Fruit fly (Drosophila melanogaster) whole organism, embryonic: ENCODE data around the gene Moe.

Experiments used
- Bteb2 ChIP-seq: fragments of 200-800 bp; sonication (Bioruptor generic); optimal IDR thresholded peaks from 2 replicates; lab custom pipeline; 2016; ENCODE audit warnings: missing biosample characterization, missing genetic modification characterization
- CG11093 ChIP-seq: fragments of 200-800 bp; sonication (Bioruptor generic); IDR thresholded peaks from 3 replicates; pipeline ENCODE4 v1.3.6; 2022; ENCODE audit warnings: missing biosample characterization, missing genetic modification characterization
- CG11247 ChIP-seq: fragments of 200-800 bp; sonication (Bioruptor generic); IDR thresholded peaks from 2 replicates; pipeline ENCODE4 v1.3.6; 2022; ENCODE audit warnings: missing biosample characterization, missing genetic modification characterization
- CG12769 ChIP-seq: fragments of 200-800 bp; sonication (Bioruptor generic); optimal IDR thresholded peaks from 2 replicates; lab custom pipeline; 2019; ENCODE audit warnings: missing biosample characterization, mild to moderate bottlenecking, missing genetic modification characterization, moderate library complexity
- CG13624 ChIP-seq: fragments of 200-800 bp; sonication (Bioruptor generic); optimal IDR thresholded peaks from 2 replicates; lab custom pipeline; 2016; ENCODE audit warnings: missing biosample characterization, missing genetic modification characterization
- CG17385 ChIP-seq: fragments of 200-800 bp; sonication (Bioruptor generic); optimal IDR thresholded peaks from 3 replicates; lab custom pipeline; 2018; ENCODE audit warnings: missing biosample characterization, mild to moderate bottlenecking, missing genetic modification characterization
- CG18599 ChIP-seq: fragments of 200-800 bp; sonication (Bioruptor generic); optimal IDR thresholded peaks from 3 replicates; lab custom pipeline; 2017; ENCODE audit warnings: missing biosample characterization, missing genetic modification characterization, mild to moderate bottlenecking, moderate library complexity, missing genetic modification reagents
- CG2202 ChIP-seq: fragments of 200-800 bp; sonication (Bioruptor generic); optimal IDR thresholded peaks from 2 replicates; lab custom pipeline; 2018; ENCODE audit warnings: missing biosample characterization, mild to moderate bottlenecking, missing genetic modification characterization
- CG30431 ChIP-seq: fragments of 200-800 bp; sonication (Bioruptor generic); optimal IDR thresholded peaks from 2 replicates; lab custom pipeline; 2017; ENCODE audit warnings: missing biosample characterization, missing genetic modification characterization
- CG32772 ChIP-seq: fragments of 200-800 bp; sonication (Bioruptor generic); IDR thresholded peaks from 2 replicates; pipeline ENCODE4 v1.3.6; 2022; ENCODE audit warnings: missing biosample characterization, missing genetic modification characterization
- CG3281 ChIP-seq: fragments of 200-800 bp; sonication (Bioruptor generic); optimal IDR thresholded peaks from 3 replicates; lab custom pipeline; 2017; ENCODE audit warnings: missing biosample characterization, mild to moderate bottlenecking, missing genetic modification characterization
- CG4282 ChIP-seq: fragments of 200-800 bp; sonication (Bioruptor generic); optimal IDR thresholded peaks from 2 replicates; lab custom pipeline; 2016; ENCODE audit warnings: missing biosample characterization, missing genetic modification characterization
- CG43689 ChIP-seq: fragments of 200-800 bp; sonication (Bioruptor generic); IDR thresholded peaks from 2 replicates; pipeline ENCODE4 v1.3.6; 2022; ENCODE audit warnings: missing biosample characterization, missing genetic modification characterization
- CG4820 ChIP-seq: fragments of 200-800 bp; sonication (Bioruptor generic); optimal IDR thresholded peaks from 3 replicates; lab custom pipeline; 2016; ENCODE audit warnings: missing biosample characterization, missing genetic modification characterization
- CG5245 ChIP-seq: fragments of 200-800 bp; sonication (Bioruptor generic); optimal IDR thresholded peaks from 3 replicates; lab custom pipeline; 2016; ENCODE audit warnings: missing biosample characterization, missing genetic modification characterization
- CG6854 ChIP-seq: fragments of 200-800 bp; sonication (Bioruptor generic); optimal IDR thresholded peaks from 3 replicates; lab custom pipeline; 2017; ENCODE audit warnings: missing biosample characterization, mild to moderate bottlenecking, missing genetic modification characterization
- CG7987 ChIP-seq: fragments of 200-800 bp; sonication (Bioruptor generic); optimal IDR thresholded peaks from 2 replicates; lab custom pipeline; 2018; ENCODE audit warnings: missing biosample characterization, mild to moderate bottlenecking, missing genetic modification characterization, moderate library complexity
- CG8281 ChIP-seq: fragments of 200-800 bp; sonication (Bioruptor generic); optimal IDR thresholded peaks from 2 replicates; lab custom pipeline; 2018; ENCODE audit warnings: missing biosample characterization, mild to moderate bottlenecking, missing genetic modification characterization, moderate library complexity
- CG8388 ChIP-seq: fragments of 200-800 bp; sonication (Bioruptor generic); optimal IDR thresholded peaks from 2 replicates; lab custom pipeline; 2019; ENCODE audit warnings: missing biosample characterization, mild to moderate bottlenecking, missing genetic modification characterization, moderate library complexity
- CG9215 ChIP-seq: fragments of 200-800 bp; sonication (Bioruptor generic); IDR thresholded peaks from 2 replicates; pipeline ENCODE4 v1.3.6; 2022; ENCODE audit warnings: missing biosample characterization, missing genetic modification characterization
- CG9797 ChIP-seq: fragments of 200-800 bp; sonication (Bioruptor generic); optimal IDR thresholded peaks from 3 replicates; lab custom pipeline; 2018; ENCODE audit warnings: missing biosample characterization, mild to moderate bottlenecking, missing genetic modification characterization
- Doc2 ChIP-seq: fragments of 200-800 bp; sonication (Bioruptor generic); IDR thresholded peaks from 2 replicates; pipeline ENCODE4 v1.3.6; 2022; ENCODE audit warnings: missing biosample characterization, missing genetic modification characterization
- ERR ChIP-seq: fragments of 200-800 bp; sonication (Bioruptor generic); optimal IDR thresholded peaks from 2 replicates; lab custom pipeline; 2016; ENCODE audit warnings: missing biosample characterization, missing genetic modification characterization
- Fer1 ChIP-seq: fragments of 200-800 bp; sonication (Bioruptor generic); optimal IDR thresholded peaks from 2 replicates; lab custom pipeline; 2017; ENCODE audit warnings: missing biosample characterization, mild to moderate bottlenecking, missing genetic modification characterization
- HLH54F ChIP-seq: fragments of 200-800 bp; sonication (Bioruptor generic); optimal IDR thresholded peaks from 3 replicates; lab custom pipeline; 2016; ENCODE audit warnings: missing biosample characterization, missing genetic modification characterization
- Hmr ChIP-seq: fragments of 200-800 bp; sonication (Bioruptor generic); optimal IDR thresholded peaks from 3 replicates; lab custom pipeline; 2017; ENCODE audit warnings: mild to moderate bottlenecking, missing biosample characterization, missing genetic modification reagents, missing genetic modification characterization
- Lpt ChIP-seq: fragments of >200 bp; optimal IDR thresholded peaks from 2 replicates; lab custom pipeline; 2018; ENCODE audit warnings: missing biosample characterization, missing genetic modification characterization
- Ptx1 ChIP-seq: fragments of 200-800 bp; sonication (Bioruptor generic); IDR thresholded peaks from 2 replicates; pipeline ENCODE4 v1.3.6; 2022; ENCODE audit warnings: missing biosample characterization, missing genetic modification characterization
- Sox102F ChIP-seq: fragments of 200-800 bp; sonication (Bioruptor generic); optimal IDR thresholded peaks from 2 replicates; lab custom pipeline; 2018; ENCODE audit warnings: missing biosample characterization, mild to moderate bottlenecking, missing genetic modification characterization, moderate library complexity
- aop ChIP-seq: fragments of 200-800 bp; sonication (Bioruptor generic); IDR thresholded peaks from 2 replicates; pipeline ENCODE4 v1.3.6; 2022; ENCODE audit warnings: missing biosample characterization, missing genetic modification characterization
- ap ChIP-seq: fragments of 200-800 bp; sonication (Bioruptor generic); IDR thresholded peaks from 2 replicates; pipeline ENCODE4 v1.3.6; 2022; ENCODE audit warnings: missing biosample characterization, missing genetic modification characterization
- ara ChIP-seq: fragments of 200-800 bp; sonication (Bioruptor generic); IDR thresholded peaks from 2 replicates; pipeline ENCODE4 v1.3.6; 2022; ENCODE audit warnings: missing biosample characterization, missing genetic modification characterization
- az2 ChIP-seq: fragments of 200-800 bp; sonication (Bioruptor generic); optimal IDR thresholded peaks from 3 replicates; lab custom pipeline; 2016; ENCODE audit warnings: missing biosample characterization, missing genetic modification characterization
- cas ChIP-seq: fragments of 200-800 bp; sonication (Bioruptor generic); IDR thresholded peaks from 2 replicates; pipeline ENCODE4 v1.3.6; 2022; ENCODE audit warnings: missing biosample characterization, missing genetic modification characterization
- corto ChIP-seq: fragments of 200-800 bp; sonication (Bioruptor generic); optimal IDR thresholded peaks from 2 replicates; lab custom pipeline; 2016; ENCODE audit warnings: missing biosample characterization, mild to moderate bottlenecking, missing genetic modification characterization, moderate library complexity
- dati ChIP-seq: fragments of 200-800 bp; sonication (Bioruptor generic); IDR thresholded peaks from 2 replicates; pipeline ENCODE4 v1.3.6; 2022; ENCODE audit warnings: missing biosample characterization, missing genetic modification characterization
- disco-r ChIP-seq: fragments of 200-800 bp; sonication (Bioruptor generic); optimal IDR thresholded peaks from 2 replicates; lab custom pipeline; 2016; ENCODE audit warnings: missing biosample characterization, missing genetic modification characterization
- eyg ChIP-seq: fragments of 200-800 bp; sonication (Bioruptor generic); optimal IDR thresholded peaks from 3 replicates; lab custom pipeline; 2016; ENCODE audit warnings: missing biosample characterization, missing genetic modification characterization
- fu2 ChIP-seq: fragments of 200-800 bp; sonication (Bioruptor generic); optimal IDR thresholded peaks from 2 replicates; lab custom pipeline; 2016; ENCODE audit warnings: missing biosample characterization, missing genetic modification characterization
- gsb-n ChIP-seq: fragments of 200-800 bp; sonication (Bioruptor generic); optimal IDR thresholded peaks from 3 replicates; lab custom pipeline; 2018; ENCODE audit warnings: missing biosample characterization, mild to moderate bottlenecking, missing genetic modification characterization
- jumu ChIP-seq: fragments of 200-800 bp; sonication (Bioruptor generic); optimal IDR thresholded peaks from 3 replicates; lab custom pipeline; 2016; ENCODE audit warnings: missing biosample characterization, missing genetic modification characterization
- klu ChIP-seq: fragments of 200-800 bp; sonication (Bioruptor generic); IDR thresholded peaks from 2 replicates; pipeline ENCODE4 v1.3.6; 2022; ENCODE audit warnings: missing biosample characterization, missing genetic modification characterization
- lilli ChIP-seq: fragments of 200-800 bp; sonication (Bioruptor generic); optimal IDR thresholded peaks from 3 replicates; lab custom pipeline; 2016; ENCODE audit warnings: missing biosample characterization, missing genetic modification characterization
- lola ChIP-seq, 3 experiments: fragments of >200 bp in 2 of 3; fragments of 200-800 bp in 1 of 3; sonication (Bioruptor generic) in 1 of 3; optimal IDR thresholded peaks; 2 replicates each; lab custom pipeline; 2017 to 2019; ENCODE audit warnings: missing biosample characterization in 3 of 3, missing genetic modification characterization in 3 of 3, mild to moderate bottlenecking in 1 of 3, moderate library complexity in 1 of 3
- sens ChIP-seq: fragments of 200-800 bp; sonication (Bioruptor generic); peaks from one replicate; lab custom pipeline; 2016; ENCODE audit warnings: missing biosample characterization, missing genetic modification characterization
- slou ChIP-seq: fragments of 200-800 bp; sonication (Bioruptor generic); optimal IDR thresholded peaks from 3 replicates; lab custom pipeline; 2016; ENCODE audit warnings: missing biosample characterization, missing genetic modification characterization
- tin ChIP-seq: fragments of 200-800 bp; sonication (Bioruptor generic); optimal IDR thresholded peaks from 3 replicates; lab custom pipeline; 2016; ENCODE audit warnings: missing biosample characterization, missing genetic modification characterization
- tio ChIP-seq: fragments of 200-800 bp; sonication (Bioruptor generic); optimal IDR thresholded peaks from 2 replicates; lab custom pipeline; 2017; ENCODE audit warnings: missing biosample characterization, missing genetic modification characterization, inconsistent platforms
- trem ChIP-seq: fragments of 200-800 bp; optimal IDR thresholded peaks from 3 replicates; lab custom pipeline; 2019; ENCODE audit warnings: missing biosample characterization, mild to moderate bottlenecking, missing genetic modification characterization, moderate library complexity
- tup ChIP-seq: fragments of 200-800 bp; sonication (Bioruptor generic); optimal IDR thresholded peaks from 2 replicates; lab custom pipeline; 2016; ENCODE audit warnings: missing biosample characterization, mild to moderate bottlenecking, missing genetic modification characterization, moderate library complexity
- tx ChIP-seq: fragments of 200-800 bp; sonication (Bioruptor generic); optimal IDR thresholded peaks from 2 replicates; lab custom pipeline; 2016; ENCODE audit warnings: missing biosample characterization, missing genetic modification characterization
- wdn ChIP-seq: fragments of 200-800 bp; sonication (Bioruptor generic); IDR thresholded peaks from 2 replicates; pipeline ENCODE4 v1.3.6; 2022; ENCODE audit warnings: missing biosample characterization, missing genetic modification characterization

Moe gene

dm6 chrX:8896080-8896479 is 2.1 kb downstream of the Moe start (continued):
- TF ChIP-seq lilli (GFP tag; lab: Kevin White, UChicago) = peak; percentile 91
- peak; percentile 36 for TF ChIP-seq eyg (GFP tag; lab: Kevin White, UChicago)
- TF ChIP-seq jumu = peak; percentile 20
- peak; percentile 96 for TF ChIP-seq Ptx1 (GFP tag; lab: Robert Waterston, UW)
- TF ChIP-seq HLH54F (GFP tag; lab: Kevin White, UChicago) = peak; percentile 66
- peak; percentile 82 for TF ChIP-seq CG8281
- TF ChIP-seq sens (GFP tag; lab: Kevin White, UChicago) = peak; percentile 96
- peak; percentile 88 for TF ChIP-seq CG43689
- TF ChIP-seq CG7987 = peak; percentile 83
- TF ChIP-seq CG11247 (GFP tag; lab: Robert Waterston, UW) = peak; percentile 95
- peak; percentile 90 for TF ChIP-seq gsb-n (tag; lab: Kevin White, UChicago)
- peak in 1 of 3 experiments; percentile 88 for TF ChIP-seq lola (GFP tag; optimal IDR thresholded peaks at IDR 0.05; lab: Kevin White, UChicago)
- TF ChIP-seq CG5245 (GFP tag; lab: Kevin White, UChicago) = peak; percentile 93
- TF ChIP-seq CG8388 (GFP tag; lab: Kevin White, UChicago) = peak; percentile 92
- TF ChIP-seq dati (GFP tag; lab: Robert Waterston, UW) = peak; percentile 90
- TF ChIP-seq corto = peak; percentile 29
- peak; percentile 90 for TF ChIP-seq CG30431 (GFP tag; lab: Kevin White, UChicago)
- TF ChIP-seq Doc2 (GFP tag; lab: Robert Waterston, UW) = peak; percentile 84
- peak; percentile 84 for TF ChIP-seq CG2202 (tag; lab: Kevin White, UChicago)
- peak; percentile 76 for TF ChIP-seq tx (GFP tag; lab: Kevin White, UChicago)
- no peak for TF ChIP-seq CG4282 (GFP tag; lab: Kevin White, UChicago)
- TF ChIP-seq Bteb2 = peak; percentile 64
- TF ChIP-seq tup = peak; percentile 88
- TF ChIP-seq ap (GFP tag; lab: Robert Waterston, UW) = peak; percentile 92
- peak; percentile 96 for TF ChIP-seq ara (GFP tag; lab: Robert Waterston, UW)
- peak; percentile 93 for TF ChIP-seq CG11093 (GFP tag; lab: Robert Waterston, UW)
- no peak for TF ChIP-seq ERR (GFP tag; lab: Kevin White, UChicago)
- TF ChIP-seq CG3281 (GFP tag; lab: Kevin White, UChicago) = peak; percentile 90
- peak; percentile 96 for TF ChIP-seq Sox102F
- TF ChIP-seq cas (GFP tag; lab: Robert Waterston, UW) = peak; percentile 86
- peak; percentile 85 for TF ChIP-seq slou (GFP tag; lab: Kevin White, UChicago)
- TF ChIP-seq CG18599 = peak; percentile 91
- TF ChIP-seq Lpt = no peak
- peak; percentile 94 for TF ChIP-seq Hmr (GFP tag; lab: Kevin White, UChicago)
- TF ChIP-seq tio (GFP tag; lab: Kevin White, UChicago) = peak; percentile 86
- peak; percentile 77 for TF ChIP-seq trem (tag; lab: Kevin White, UChicago)
- TF ChIP-seq Fer1 (GFP tag; lab: Kevin White, UChicago) = peak; percentile 92
- TF ChIP-seq CG6854 (GFP tag; lab: Kevin White, UChicago) = peak; percentile 88
- peak; percentile 90 for TF ChIP-seq CG17385 (GFP tag; lab: Kevin White, UChicago)
- peak; percentile 89 for TF ChIP-seq klu (GFP tag; lab: Robert Waterston, UW)
- peak; percentile 89 for TF ChIP-seq CG9215
- TF ChIP-seq CG13624 (GFP tag; lab: Kevin White, UChicago) = peak; percentile 68
- peak; percentile 90 for TF ChIP-seq CG4820 (GFP tag; lab: Kevin White, UChicago)
- peak; percentile 98 for TF ChIP-seq CG12769 (tag; lab: Kevin White, UChicago)
- peak; percentile 32 for TF ChIP-seq fu2
- TF ChIP-seq tin (GFP tag; lab: Kevin White, UChicago) = peak; percentile 94
- TF ChIP-seq CG9797 (GFP tag; lab: Kevin White, UChicago) = no peak
- TF ChIP-seq az2 (GFP tag; lab: Kevin White, UChicago) = peak; percentile 95
- TF ChIP-seq aop = peak; percentile 79
- TF ChIP-seq CG32772 (GFP tag; lab: Robert Waterston, UW) = peak; percentile 96
- TF ChIP-seq wdn (GFP tag; lab: Robert Waterston, UW) = peak; percentile 92
- no peak for TF ChIP-seq disco-r (GFP tag; lab: Kevin White, UChicago)
